Worm (Caenorhabditis elegans) whole organism, young adult: ENCODE data around the gene C02F5.14.

Experiments used
- B0336.3 ChIP-seq: fragments of 200-800 bp; sonication (Bioruptor generic); IDR thresholded peaks from 2 replicates; pipeline ENCODE4 v1.3.6; 2022; ENCODE audit warnings: missing genetic modification characterization, missing compliant biosample characterization
- F23B12.7 ChIP-seq: sonication (generic microtip); optimal IDR thresholded peaks from 2 replicates; lab custom pipeline; 2017; ENCODE audit warnings: missing genetic modification characterization, mild to moderate bottlenecking, missing compliant biosample characterization, antibody characterized with exemption, moderate library complexity; ENCODE audit not compliant: insufficient read depth
- F33H1.4 ChIP-seq: fragments of 200-800 bp; sonication (Bioruptor generic); IDR thresholded peaks from 2 replicates; pipeline ENCODE4 v1.3.6; 2022; ENCODE audit warnings: missing genetic modification reagents, missing genetic modification characterization, missing compliant biosample characterization
- F49E8.2 ChIP-seq: sonication (generic microtip); optimal IDR thresholded peaks from 3 replicates; lab custom pipeline; 2017; ENCODE audit warnings: missing genetic modification characterization, mild to moderate bottlenecking, missing compliant biosample characterization, antibody characterized with exemption, moderate library complexity; ENCODE audit not compliant: insufficient read depth
- F57A8.1 ChIP-seq: fragments of 200-800 bp; sonication (Bioruptor generic); optimal IDR thresholded peaks from 2 replicates; lab custom pipeline; 2018; ENCODE audit warnings: mild to moderate bottlenecking, missing genetic modification characterization, moderate library complexity, missing compliant biosample characterization
- K11D2.4 ChIP-seq: fragments of 200-800 bp; sonication (Bioruptor generic); IDR thresholded peaks from 2 replicates; pipeline ENCODE4 v1.3.6; 2022; ENCODE audit warnings: missing genetic modification reagents, missing genetic modification characterization, missing compliant biosample characterization
- K12H6.12 ChIP-seq: fragments of 200-800 bp; sonication (Bioruptor generic); optimal IDR thresholded peaks from 2 replicates; lab custom pipeline; 2018; ENCODE audit warnings: mild to moderate bottlenecking, missing genetic modification characterization, missing compliant biosample characterization
- Y53F4B.3 ChIP-seq: fragments of 200-800 bp; sonication (Bioruptor generic); IDR thresholded peaks from 2 replicates; pipeline ENCODE4 v1.3.6; 2022; ENCODE audit warnings: missing genetic modification reagents, missing genetic modification characterization, missing compliant biosample characterization
- Y67H2A.10 ChIP-seq: fragments of 200-800 bp; sonication (Bioruptor generic); conservative IDR thresholded peaks from 2 replicates; pipeline ENCODE4 v1.3.6; 2022; ENCODE audit warnings: missing genetic modification reagents, missing genetic modification characterization, missing compliant biosample characterization
- ama-1 ChIP-seq, 3 experiments: fragments of 150-350 bp in 1 of 3; sonication (generic microtip) in 2 of 3; optimal IDR thresholded peaks; 2 replicates each; lab custom pipeline; 2014 to 2018; ENCODE audit warnings: missing biosample characterization in 2 of 3, missing genetic modification characterization in 2 of 3, missing genetic modification reagents in 2 of 3
- attf-6 ChIP-seq: fragments of 200-800 bp; sonication (Bioruptor generic); IDR thresholded peaks from 2 replicates; pipeline ENCODE4 v1.3.6; 2022; ENCODE audit warnings: missing genetic modification reagents, missing genetic modification characterization, missing compliant biosample characterization
- bed-2 ChIP-seq: fragments of 200-800 bp; sonication (Bioruptor generic); IDR thresholded peaks from 2 replicates; pipeline ENCODE4 v1.3.6; 2022; ENCODE audit warnings: missing genetic modification reagents, missing genetic modification characterization, missing compliant biosample characterization
- cebp-1 ChIP-seq, 2 experiments: fragments of 200-800 bp in 1 of 2; sonication (Bioruptor generic) in 1 of 2; sonication (generic microtip) in 1 of 2; IDR thresholded peaks in 1 of 2; optimal IDR thresholded peaks in 1 of 2; 2 replicates each; pipeline versions ENCODE4 v1.3.6 to Lab custom; 2017 to 2022; ENCODE audit warnings: missing compliant biosample characterization in 2 of 2, missing genetic modification characterization in 2 of 2, mild to moderate bottlenecking in 1 of 2, missing genetic modification reagents in 1 of 2, moderate library complexity in 1 of 2
- ceh-58 ChIP-seq: fragments of 200-800 bp; sonication (Bioruptor generic); IDR thresholded peaks from 2 replicates; pipeline ENCODE4 v1.3.6; 2022; ENCODE audit warnings: missing genetic modification characterization, missing compliant biosample characterization
- ceh-91 ChIP-seq: fragments of 200-800 bp; sonication (Bioruptor generic); IDR thresholded peaks from 2 replicates; pipeline ENCODE4 v1.3.6; 2022; ENCODE audit warnings: missing genetic modification reagents, missing genetic modification characterization, missing compliant biosample characterization
- dox-1 ChIP-seq: fragments of 200-800 bp; sonication (Bioruptor generic); IDR thresholded peaks from 2 replicates; pipeline ENCODE4 v1.3.6; 2022; ENCODE audit warnings: missing genetic modification reagents, missing genetic modification characterization, missing compliant biosample characterization
- dpff-1 ChIP-seq: sonication (generic microtip); optimal IDR thresholded peaks from 2 replicates; lab custom pipeline; 2017; ENCODE audit warnings: mild to moderate bottlenecking, missing genetic modification characterization, missing compliant biosample characterization
- egl-44 ChIP-seq: fragments of 200-800 bp; sonication (Bioruptor generic); IDR thresholded peaks from 2 replicates; pipeline ENCODE4 v1.3.6; 2022; ENCODE audit warnings: missing genetic modification reagents, missing genetic modification characterization, missing compliant biosample characterization
- hmg-1.2 ChIP-seq: fragments of 200-800 bp; sonication (Bioruptor generic); IDR thresholded peaks from 2 replicates; pipeline ENCODE4 v1.3.6; 2022; ENCODE audit warnings: missing genetic modification reagents, missing genetic modification characterization, missing compliant biosample characterization
- hmg-20 ChIP-seq: fragments of 200-800 bp; sonication (Bioruptor generic); IDR thresholded peaks from 2 replicates; pipeline ENCODE4 v1.3.6; 2022; ENCODE audit warnings: missing genetic modification reagents, missing genetic modification characterization, missing compliant biosample characterization
- hsf-1 ChIP-seq: fragments of 200-800 bp; sonication (Bioruptor generic); IDR thresholded peaks from 2 replicates; pipeline ENCODE4 v1.3.6; 2022; ENCODE audit warnings: missing genetic modification reagents, missing genetic modification characterization, missing compliant biosample characterization
- let-526 ChIP-seq: fragments of 200-800 bp; sonication (Bioruptor generic); IDR thresholded peaks from 2 replicates; pipeline ENCODE4 v1.3.6; 2022; ENCODE audit warnings: missing genetic modification reagents, missing genetic modification characterization, missing compliant biosample characterization
- mcd-1 ChIP-seq: fragments of 200-800 bp; sonication (Bioruptor generic); IDR thresholded peaks from 2 replicates; pipeline ENCODE4 v1.3.6; 2022; ENCODE audit warnings: missing genetic modification reagents, missing genetic modification characterization, missing compliant biosample characterization
- mes-4 ChIP-seq: sonication (generic microtip); optimal IDR thresholded peaks from 2 replicates; lab custom pipeline; 2016; ENCODE audit warnings: missing genotype, missing genetic modification characterization, missing compliant biosample characterization
- nfya-2 ChIP-seq: fragments of 200-800 bp; sonication (Bioruptor generic); IDR thresholded peaks from 2 replicates; pipeline ENCODE4 v1.3.6; 2022; ENCODE audit warnings: missing genetic modification reagents, missing genetic modification characterization, missing compliant biosample characterization
- nfyb-1 ChIP-seq: fragments of 200-800 bp; sonication (Bioruptor generic); IDR thresholded peaks from 2 replicates; pipeline ENCODE4 v1.3.6; 2022; ENCODE audit warnings: missing genetic modification reagents, missing genetic modification characterization, missing compliant biosample characterization
- nhr-90 ChIP-seq: sonication (generic microtip); optimal IDR thresholded peaks from 2 replicates; lab custom pipeline; 2016; ENCODE audit warnings: missing genotype, mild to moderate bottlenecking, missing genetic modification characterization, missing compliant biosample characterization
- pbrm-1 ChIP-seq: fragments of 200-800 bp; sonication (Bioruptor generic); IDR thresholded peaks from 2 replicates; pipeline ENCODE4 v1.3.6; 2022; ENCODE audit warnings: missing genetic modification reagents, missing genetic modification characterization, missing compliant biosample characterization
- rcor-1 ChIP-seq: fragments of 200-800 bp; sonication (Bioruptor generic); IDR thresholded peaks from 2 replicates; pipeline ENCODE4 v1.3.6; 2022; ENCODE audit warnings: missing genetic modification reagents, missing genetic modification characterization, missing compliant biosample characterization
- repo-1 ChIP-seq: sonication (generic microtip); optimal IDR thresholded peaks from 2 replicates; lab custom pipeline; 2017; ENCODE audit warnings: mild to moderate bottlenecking, missing genetic modification characterization, missing compliant biosample characterization
- sea-2 ChIP-seq: fragments of 200-800 bp; sonication (Bioruptor generic); IDR thresholded peaks from 2 replicates; pipeline ENCODE4 v1.3.6; 2022; ENCODE audit warnings: missing genetic modification characterization, missing compliant biosample characterization
- snpc-1.1 ChIP-seq: sonication (generic microtip); optimal IDR thresholded peaks from 2 replicates; lab custom pipeline; 2017; ENCODE audit warnings: missing genetic modification characterization, mild to moderate bottlenecking, missing compliant biosample characterization, antibody characterized with exemption, moderate library complexity, missing genotype, missing genetic modification reagents; ENCODE audit not compliant: insufficient read depth
- snpc-1.3 ChIP-seq: sonication (generic microtip); optimal IDR thresholded peaks from 2 replicates; lab custom pipeline; 2017; ENCODE audit warnings: missing genetic modification characterization, mild to moderate bottlenecking, missing compliant biosample characterization, antibody characterized with exemption, moderate library complexity, missing genotype, missing genetic modification reagents; ENCODE audit not compliant: insufficient read depth
- sptf-2 ChIP-seq: fragments of 200-800 bp; sonication (Bioruptor generic); optimal IDR thresholded peaks from 2 replicates; lab custom pipeline; 2018; ENCODE audit warnings: mild to moderate bottlenecking, missing genetic modification characterization, missing compliant biosample characterization
- tbp1 ChIP-seq: fragments of 200-800 bp; sonication (Bioruptor generic); optimal IDR thresholded peaks from 2 replicates; lab custom pipeline; 2018; ENCODE audit warnings: mild to moderate bottlenecking, missing genetic modification characterization, missing compliant biosample characterization
- tbx-9 ChIP-seq: sonication (generic microtip); optimal IDR thresholded peaks from 2 replicates; lab custom pipeline; 2016; ENCODE audit warnings: borderline replicate concordance, missing genetic modification characterization, inconsistent platforms, missing compliant biosample characterization
- tlf-1 ChIP-seq: fragments of 200-800 bp; sonication (Bioruptor generic); optimal IDR thresholded peaks from 2 replicates; lab custom pipeline; 2018; ENCODE audit warnings: mild to moderate bottlenecking, missing genetic modification characterization, missing compliant biosample characterization
- unc-130 ChIP-seq: sonication (generic microtip); optimal IDR thresholded peaks from 2 replicates; lab custom pipeline; 2016; ENCODE audit warnings: missing genetic modification reagents, missing genetic modification characterization, missing compliant biosample characterization
- xnd-1 ChIP-seq: sonication (generic microtip); optimal IDR thresholded peaks from 2 replicates; lab custom pipeline; 2016; ENCODE audit warnings: missing genotype, missing genetic modification reagents, missing genetic modification characterization, missing compliant biosample characterization
- ztf-22 ChIP-seq: fragments of 200-800 bp; sonication (Bioruptor generic); optimal IDR thresholded peaks from 2 replicates; lab custom pipeline; 2018; ENCODE audit warnings: mild to moderate bottlenecking, missing genetic modification characterization, moderate library complexity, missing compliant biosample characterization
- ztf-26 ChIP-seq: sonication (generic microtip); optimal IDR thresholded peaks from 2 replicates; lab custom pipeline; 2017; ENCODE audit warnings: missing genetic modification characterization, missing compliant biosample characterization

The C02F5.14 gene

DNA sequence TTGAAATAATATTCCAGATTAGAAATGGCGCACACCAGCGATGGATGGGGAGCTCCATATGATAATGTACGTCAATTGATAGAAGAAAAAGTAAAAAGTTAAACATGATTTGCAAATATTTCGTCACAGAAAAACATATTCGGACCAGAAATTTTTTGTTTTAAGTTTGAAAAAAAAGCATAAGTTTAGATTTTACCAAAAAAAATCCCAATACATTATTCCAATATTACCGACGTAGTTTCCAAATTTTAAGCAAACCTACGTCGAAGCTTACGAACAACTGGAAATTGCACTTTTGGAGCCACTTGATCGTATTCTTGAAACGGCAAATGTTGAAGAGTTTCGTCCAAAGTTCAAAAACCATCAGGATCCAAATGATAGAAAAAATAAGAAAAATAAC lies 2.7 kb downstream of the C02F5.14 start, which contains the start of gene henn-1:
Gene henn-1 (plus strand): TSS at position 18 of the 400 bp plus-strand sequence.
- TF ChIP-seq mcd-1 (GFP tag; lab: Robert Waterston, UW) (no peak), bed-2 (GFP tag; lab: Robert Waterston, UW) (no peak), hmg-20 (GFP tag; lab: Robert Waterston, UW) (no peak), F33H1.4 (GFP tag; lab: Robert Waterston, UW) (no peak), ama-1 (optimal IDR thresholded peaks at IDR 0.05; lab: Kevin White, UChicago) (peak; percentile 56), ama-1 (GFP tag; optimal IDR thresholded peaks at IDR 0.05; lab: Kevin White, UChicago) (no peak), ztf-22 (no peak), sea-2 (GFP tag; lab: Robert Waterston, UW) (no peak), unc-130 (GFP tag; lab: Kevin White, UChicago) (no peak), attf-6 (GFP tag; lab: Robert Waterston, UW) (no peak), sptf-2 (GFP tag; lab: Kevin White, UChicago) (no peak), ztf-26 (no peak), F23B12.7 (tag; lab: Kevin White, UChicago) (no peak), hsf-1 (no peak), rcor-1 (GFP tag; lab: Robert Waterston, UW) (no peak), pbrm-1 (GFP tag; lab: Robert Waterston, UW) (no peak), snpc-1.1 (no peak), egl-44 (GFP tag; lab: Robert Waterston, UW) (no peak), snpc-1.3 (tag; lab: Kevin White, UChicago) (no peak), Y53F4B.3 (no peak), mes-4 (tag; lab: Kevin White, UChicago) (no peak), F57A8.1 (GFP tag; lab: Kevin White, UChicago) (no peak), tlf-1 (no peak), cebp-1 (GFP tag; IDR thresholded peaks at IDR 0.05; lab: Robert Waterston, UW) (peak; percentile 48; the same call in 1 of the 2 replicates), cebp-1 (tag; optimal IDR thresholded peaks at IDR 0.05; lab: Kevin White, UChicago) (peak; percentile 50), tbx-9 (tag; lab: Kevin White, UChicago) (no peak), nfyb-1 (0 out of 2 replicates have a peak, but pooled peaks have one; percentile 47), F49E8.2 (no peak)
- TF ChIP-seq, all 124 proteins: peak for 3

DNA sequence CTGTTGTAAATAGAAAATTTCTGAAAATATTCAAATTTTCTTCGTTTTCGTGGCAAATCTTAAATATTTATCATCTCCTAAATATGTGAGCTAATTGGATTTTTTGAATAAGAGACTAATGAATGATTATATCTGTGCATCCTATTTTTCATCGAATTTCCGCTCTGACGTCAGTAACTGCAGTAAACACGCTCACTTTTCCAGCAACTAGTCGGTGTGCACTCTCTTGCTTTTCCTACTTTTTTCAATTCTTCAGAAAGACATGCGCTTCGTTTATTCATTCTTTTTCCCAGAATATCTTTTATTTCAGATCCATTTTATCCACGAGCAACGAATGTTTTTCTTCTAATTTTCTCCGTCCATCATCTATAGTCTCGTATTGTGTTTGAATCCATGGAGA lies 5.8 kb downstream of the C02F5.14 start:
- 0 out of 2 replicates have a peak, but pooled peaks have one; percentile 65 for TF ChIP-seq ceh-58 (GFP tag; lab: Robert Waterston, UW)
- TF ChIP-seq let-526: no peak

DNA sequence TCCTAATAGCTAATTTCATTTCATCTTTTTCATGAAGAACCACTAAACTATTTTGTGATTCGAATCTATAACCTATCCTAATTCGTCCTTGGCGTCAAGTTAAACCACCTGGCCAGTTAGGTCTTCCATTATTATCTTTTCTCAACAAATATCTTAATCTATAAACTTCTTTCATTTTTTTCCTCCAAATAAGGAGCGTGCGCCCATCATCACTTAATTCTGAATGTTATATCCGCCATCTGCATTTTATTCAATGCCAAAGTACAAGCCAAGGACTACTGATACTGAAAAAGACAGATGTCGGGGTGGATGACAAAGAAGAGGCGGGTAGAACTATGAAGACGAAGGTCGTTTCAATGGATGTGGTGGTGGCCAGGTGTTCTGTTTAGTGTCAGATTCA lies 6.4 kb downstream of the C02F5.14 start:
- no peak for TF ChIP-seq repo-1 (tag; lab: Kevin White, UChicago)
- TF ChIP-seq B0336.3 (GFP tag; lab: Robert Waterston, UW): no peak
- TF ChIP-seq sea-2 (GFP tag; lab: Robert Waterston, UW): no peak
- no peak for TF ChIP-seq ceh-58 (GFP tag; lab: Robert Waterston, UW)
- 0 out of 2 replicates have a peak, but pooled peaks have one; percentile 8 for TF ChIP-seq pbrm-1 (GFP tag; lab: Robert Waterston, UW)

DNA sequence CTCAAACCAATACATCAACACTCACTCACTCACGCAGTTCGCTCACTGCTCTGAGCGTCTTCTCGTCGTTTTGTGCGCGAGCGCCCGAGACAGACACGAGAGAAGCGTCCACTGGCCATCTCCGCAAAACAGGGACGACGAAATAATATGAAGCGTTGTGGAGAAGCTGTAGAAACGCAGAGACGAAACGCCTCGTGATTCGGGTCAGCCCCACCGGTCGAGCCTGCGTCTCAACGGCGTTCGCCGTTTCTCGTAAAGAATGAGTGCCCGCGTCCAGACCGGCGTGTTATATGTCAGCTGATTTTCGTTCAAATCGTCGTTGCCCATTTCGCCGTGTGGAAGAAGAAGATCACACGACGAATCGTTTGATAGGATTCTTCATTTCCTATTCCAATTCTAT lies 7.8 kb downstream of the C02F5.14 start, which contains the start of gene fbxl-1:
Gene fbxl-1 (plus strand): TSS at position 320 of the 400 bp plus-strand sequence.
- TF ChIP-seq K11D2.4 (GFP tag; lab: Robert Waterston, UW) (peak; percentile 77; the same call in 1 of the 2 replicates), Y67H2A.10 (GFP tag; lab: Robert Waterston, UW) (peak; percentile 44; the same call in 1 of the 2 replicates), hmg-1.2 (GFP tag; lab: Robert Waterston, UW) (peak; percentile 79; the same call in 1 of the 2 replicates), ztf-22 (peak; percentile 35), dox-1 (GFP tag; lab: Robert Waterston, UW) (peak; percentile 83), nfyb-1 (peak; percentile 79; the same call in 1 of the 2 replicates), tlf-1 (peak; percentile 25), bed-2 (GFP tag; lab: Robert Waterston, UW) (no peak), tbx-9 (tag; lab: Kevin White, UChicago) (no peak), xnd-1 (no peak), ceh-91 (GFP tag; lab: Robert Waterston, UW) (0 out of 2 replicates have a peak, but pooled peaks have one; percentile 30), let-526 (no peak; the same call in 1 of the 2 replicates), nfya-2 (GFP tag; lab: Robert Waterston, UW) (no peak), dpff-1 (tag; lab: Kevin White, UChicago) (no peak), F23B12.7 (tag; lab: Kevin White, UChicago) (no peak), K12H6.12 (tag; lab: Kevin White, UChicago) (peak; percentile 86), nhr-90 (peak; percentile 47), tbp1 (GFP tag; lab: Kevin White, UChicago) (peak; percentile 53)
